Worm (Caenorhabditis elegans) whole organism, L4/young adult: ENCODE results near the gene T06C12.11.

ENCODE experiments used
- W03F9.2 ChIP-seq: fragments of 150-350 bp; optimal IDR thresholded peaks from 2 replicates; lab custom pipeline; 2014; ENCODE audit warnings: missing biosample characterization, missing genetic modification characterization
- dao-5 ChIP-seq: sonication (generic microtip); optimal IDR thresholded peaks from 2 replicates; lab custom pipeline; 2016; ENCODE audit warnings: missing genotype, missing genetic modification characterization, moderate library complexity, missing compliant biosample characterization
- him-1 ChIP-seq: sonication (generic microtip); optimal IDR thresholded peaks from 2 replicates; lab custom pipeline; 2016; ENCODE audit warnings: missing genotype, missing genetic modification reagents, missing genetic modification characterization, missing compliant biosample characterization

ce11 chrV:15900564-15900963, 7.8 kb downstream of the T06C12.11 start:
- TF ChIP-seq dao-5 = no peak
- TF ChIP-seq him-1 (tag; lab: Kevin White, UChicago) = no peak
- TF ChIP-seq W03F9.2 (tag; lab: Kevin White, UChicago) = no peak
